Worm (Caenorhabditis elegans) whole organism, L2 larva: ENCODE data around the gene ZK6.8.

Experiments used
- Y55F3AM.14 ChIP-seq: fragments of 200-800 bp; sonication (Bioruptor generic); optimal IDR thresholded peaks from 2 replicates; lab custom pipeline; 2018; ENCODE audit warnings: mild to moderate bottlenecking, missing genetic modification characterization, missing compliant biosample characterization
- aly-2 ChIP-seq: fragments of 150-350 bp; optimal IDR thresholded peaks from 2 replicates; lab custom pipeline; 2014; ENCODE audit warnings: missing biosample characterization, missing genetic modification characterization
- ceh-82 ChIP-seq: fragments of 150-350 bp; optimal IDR thresholded peaks from 2 replicates; lab custom pipeline; 2014; ENCODE audit warnings: missing biosample characterization, missing genetic modification characterization
- crh-2 ChIP-seq: sonication (generic microtip); optimal IDR thresholded peaks from 2 replicates; lab custom pipeline; 2017; ENCODE audit warnings: missing biosample characterization, missing genetic modification characterization
- elt-1 ChIP-seq: fragments of 150-350 bp; optimal IDR thresholded peaks from 2 replicates; lab custom pipeline; 2014; ENCODE audit warnings: missing biosample characterization, missing genetic modification characterization
- elt-3 ChIP-seq: sonication (generic microtip); optimal IDR thresholded peaks from 2 replicates; lab custom pipeline; 2017; ENCODE audit warnings: missing biosample characterization, missing genetic modification characterization
- fos-1 ChIP-seq: fragments of 150-350 bp; optimal IDR thresholded peaks from 2 replicates; lab custom pipeline; 2014; ENCODE audit warnings: missing biosample characterization, missing genetic modification characterization
- lin-39 ChIP-seq: fragments of 150-350 bp; optimal IDR thresholded peaks from 2 replicates; lab custom pipeline; 2014; ENCODE audit warnings: missing biosample characterization, missing genetic modification reagents, missing genetic modification characterization
- lsy-2 ChIP-seq, 2 experiments: fragments of 150-350 bp in 1 of 2; sonication (generic microtip) in 1 of 2; optimal IDR thresholded peaks; 2 replicates each; lab custom pipeline; 2014 to 2017; ENCODE audit warnings: missing biosample characterization in 2 of 2, missing genetic modification characterization in 2 of 2
- mab-5 ChIP-seq: fragments of 150-350 bp; optimal IDR thresholded peaks from 2 replicates; lab custom pipeline; 2014; ENCODE audit warnings: missing biosample characterization, missing genetic modification characterization
- nhr-10 ChIP-seq: sonication (generic microtip); optimal IDR thresholded peaks from 2 replicates; lab custom pipeline; 2017; ENCODE audit warnings: missing biosample characterization, missing genetic modification characterization
- nhr-21 ChIP-seq: fragments of 150-350 bp; optimal IDR thresholded peaks from 2 replicates; lab custom pipeline; 2014; ENCODE audit warnings: missing biosample characterization, missing genetic modification characterization
- nhr-237 ChIP-seq: fragments of 150-350 bp; optimal IDR thresholded peaks from 2 replicates; lab custom pipeline; 2014; ENCODE audit warnings: missing biosample characterization, missing genetic modification characterization
- unc-62 ChIP-seq: fragments of 150-350 bp; optimal IDR thresholded peaks from 2 replicates; lab custom pipeline; 2014; ENCODE audit warnings: missing biosample characterization, missing genetic modification reagents, missing genetic modification characterization
- zag-1 ChIP-seq: fragments of 150-350 bp; optimal IDR thresholded peaks from 2 replicates; lab custom pipeline; 2014; ENCODE audit warnings: missing biosample characterization, missing genetic modification characterization
- ztf-1 ChIP-seq: fragments of 200-800 bp; sonication (Bioruptor generic); conservative IDR thresholded peaks from 2 replicates; pipeline ENCODE4 v1.3.6; 2022; ENCODE audit warnings: missing genetic modification characterization, missing compliant biosample characterization
- ztf-4 ChIP-seq: fragments of 150-350 bp; optimal IDR thresholded peaks from 2 replicates; lab custom pipeline; 2014; ENCODE audit warnings: missing biosample characterization, missing genetic modification characterization

Gene ZK6.8

ce11 chrV:433898-434297 is 52.2 kb downstream of the ZK6.8 start, which contains the start of gene B0554.2:
Gene B0554.2, plus strand, starts transcription at chrV:434198.
- TF ChIP-seq ztf-4 (tag; lab: Kevin White, UChicago) (no peak), nhr-10 (tag; lab: Kevin White, UChicago) (no peak), aly-2 (tag; lab: Kevin White, UChicago) (no peak), nhr-237 (tag; lab: Kevin White, UChicago) (no peak), elt-3 (tag; lab: Kevin White, UChicago) (no peak), nhr-21 (tag; lab: Kevin White, UChicago) (no peak), unc-62 (GFP tag; lab: Kevin White, UChicago) (no peak), mab-5 (tag; lab: Kevin White, UChicago) (no peak), crh-2 (tag; lab: Kevin White, UChicago) (no peak), ceh-82 (tag; lab: Kevin White, UChicago) (no peak), Y55F3AM.14 (no peak), lsy-2 (tag; optimal IDR thresholded peaks at IDR 0.05; lab: Kevin White, UChicago) (no peak), elt-1 (no peak), ztf-1 (GFP tag; lab: Robert Waterston, UW) (no peak), fos-1 (tag; lab: Kevin White, UChicago) (no peak), zag-1 (tag; lab: Kevin White, UChicago) (no peak), lin-39 (no peak)
